Fruit fly (Drosophila melanogaster) whole organism: ENCODE data around the gene CG18764.

Source experiments
- CG8478 ChIP-seq: fragments of >200 bp; optimal IDR thresholded peaks from 2 replicates; lab custom pipeline; 2018; ENCODE audit warnings: inconsistent platforms
- Dll ChIP-seq: fragments of >200 bp; optimal IDR thresholded peaks from 2 replicates; lab custom pipeline; 2017
- EcR ChIP-seq, 2 experiments: fragments of >200 bp; optimal IDR thresholded peaks; 2 replicates each; lab custom pipeline; 2017; ENCODE audit warnings: missing biosample characterization in 2 of 2, missing genetic modification characterization in 2 of 2, missing genetic modification reagents in 2 of 2
- pan ChIP-seq: fragments of >200 bp; optimal IDR thresholded peaks from 2 replicates; lab custom pipeline; 2017
- psq ChIP-seq: fragments of >200 bp; optimal IDR thresholded peaks from 2 replicates; lab custom pipeline; 2017
- usp ChIP-seq: fragments of >200 bp; optimal IDR thresholded peaks from 2 replicates; lab custom pipeline; 2017; ENCODE audit warnings: missing biosample characterization, missing genetic modification characterization, mixed read lengths

Gene CG18764

DNA sequence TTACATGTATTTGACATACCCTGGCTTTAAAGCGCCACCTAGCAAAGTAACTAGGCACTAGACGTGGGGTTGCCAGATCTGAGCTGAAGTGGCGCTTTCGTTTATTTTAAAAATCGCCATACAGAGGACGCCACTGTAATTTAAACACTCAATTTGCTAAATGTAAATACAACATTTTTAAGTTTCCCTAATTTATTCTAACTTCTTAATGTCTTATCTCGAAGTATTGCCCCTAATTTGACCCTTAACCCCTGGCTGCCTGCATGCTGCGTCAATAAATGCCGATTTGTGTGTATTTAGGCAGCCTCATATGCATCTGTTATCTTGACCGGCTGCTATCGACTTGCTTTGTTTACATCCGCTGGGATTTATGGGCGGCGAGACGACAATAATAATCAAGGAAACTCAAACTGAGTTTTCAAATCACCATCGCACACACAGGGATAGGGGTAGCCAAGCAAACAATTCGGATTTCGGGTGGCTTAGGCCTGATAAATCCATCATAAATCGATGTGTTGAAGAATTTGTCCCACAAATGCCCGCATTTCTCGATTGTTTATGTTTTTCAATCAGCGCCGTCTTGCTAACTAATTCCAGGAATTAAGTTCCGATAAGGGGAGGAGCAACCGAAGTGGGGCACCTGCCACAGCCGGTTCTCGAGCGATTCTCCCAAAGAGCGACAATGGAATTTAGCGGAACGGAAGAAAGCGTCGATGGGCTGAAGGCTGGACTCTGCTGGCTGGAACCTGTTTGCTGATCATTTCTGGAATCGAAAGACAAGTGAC lies 13.2 kb upstream of the CG18764 start:
- TF ChIP-seq psq (no peak), pan (lab: Kevin White, UChicago) (peak; percentile 40)

DNA sequence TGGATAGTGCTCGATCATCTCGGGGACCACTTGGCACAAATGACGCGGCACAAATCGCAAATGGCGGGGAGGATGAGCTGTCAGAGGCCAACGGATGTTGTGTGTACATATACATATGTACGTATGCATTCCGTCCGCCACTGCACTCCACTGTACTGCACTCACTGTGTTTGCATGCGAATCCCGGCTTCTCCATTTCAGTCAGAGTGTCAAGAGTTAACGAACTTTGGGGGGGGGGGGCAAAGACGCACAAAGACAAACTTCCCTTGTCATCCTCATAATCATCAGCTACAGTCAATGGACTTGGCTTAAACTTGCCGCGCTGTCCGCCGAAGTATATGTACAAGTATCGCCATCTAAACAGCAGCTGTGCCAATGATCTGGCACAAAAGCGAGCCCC lies 12.6 kb upstream of the CG18764 start:
- TF ChIP-seq EcR (GFP tag; optimal IDR thresholded peaks at IDR 0.05; lab: Kevin White, UChicago) (peak in 1 of 2 experiments; percentile 65), psq (no peak)

DNA sequence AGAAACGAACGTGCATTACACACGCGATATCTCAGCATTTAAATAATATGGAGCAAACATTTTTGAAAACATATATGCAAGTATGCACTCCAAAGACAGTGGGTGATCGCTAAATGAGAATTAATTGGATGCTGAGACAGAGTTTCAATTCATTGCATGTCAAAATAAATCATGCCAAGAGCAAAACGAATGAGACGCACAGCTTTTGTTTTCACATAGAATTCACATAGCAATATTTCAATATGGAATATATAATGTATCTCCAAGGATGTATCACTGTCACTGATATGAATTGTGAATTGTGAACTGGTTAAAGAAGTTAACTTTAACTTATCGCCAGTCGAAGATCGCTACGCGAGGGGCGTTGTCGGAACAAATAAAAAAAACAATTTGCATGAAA lies 12.2 kb upstream of the CG18764 start:
- TF ChIP-seq CG8478 (lab: Kevin White, UChicago) (no peak), usp (no peak)

DNA sequence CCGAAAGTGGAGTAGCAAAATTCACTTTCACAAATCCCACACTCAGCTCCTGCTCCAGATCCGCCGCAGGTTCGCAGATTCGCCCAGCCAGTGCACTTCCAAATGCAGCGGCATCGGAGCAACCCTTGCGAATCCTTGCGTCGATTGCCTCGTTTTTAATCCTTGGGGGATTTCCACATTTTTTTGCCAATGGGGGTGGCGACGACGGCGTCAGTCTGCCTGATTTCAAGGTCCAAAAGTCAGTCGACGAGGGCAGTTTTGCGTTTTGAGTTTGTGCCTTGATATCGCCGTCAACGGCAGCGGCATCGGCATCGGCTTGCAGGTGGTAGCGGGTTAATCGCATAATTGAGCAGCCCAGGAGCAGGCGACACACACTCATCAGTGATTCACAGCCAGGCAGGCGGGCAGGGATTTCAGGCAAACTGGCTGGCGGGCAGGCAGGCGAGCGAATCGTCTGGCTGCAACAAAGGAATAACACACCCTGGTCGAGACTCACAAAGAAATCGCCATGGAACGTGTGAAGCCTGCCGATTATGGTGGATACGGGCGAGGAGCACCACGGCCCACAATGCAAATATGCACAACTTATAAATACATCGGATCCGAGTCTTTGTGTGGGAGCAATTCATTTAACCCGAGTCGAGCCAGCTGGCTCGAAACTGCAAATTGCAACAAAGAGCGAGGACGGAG lies 11.1 kb upstream of the CG18764 start:
- TF ChIP-seq Dll (no peak), usp (no peak), psq (no peak), CG8478 (lab: Kevin White, UChicago) (no peak), pan (lab: Kevin White, UChicago) (no peak), EcR (GFP tag; optimal IDR thresholded peaks at IDR 0.05; lab: Kevin White, UChicago) (no peak)

DNA sequence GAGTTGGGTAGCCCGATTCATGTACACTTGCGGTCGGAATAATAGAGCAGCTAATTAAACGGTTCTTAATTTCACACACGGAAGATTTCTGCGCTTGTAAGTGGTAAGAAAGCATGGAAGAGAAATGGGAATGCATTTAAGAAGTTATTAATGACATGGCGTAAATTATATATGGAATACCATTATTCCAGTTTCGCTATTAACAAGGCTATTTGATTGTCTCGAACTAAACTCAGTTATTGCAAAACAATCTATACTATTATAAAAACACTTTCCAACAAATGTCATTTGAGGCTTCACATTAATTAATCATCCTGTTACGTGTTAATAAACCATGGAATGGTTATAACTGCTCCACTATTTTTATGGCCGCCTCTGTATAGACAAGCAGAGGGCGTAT lies 10.5 kb upstream of the CG18764 start:
- TF ChIP-seq usp, result no peak

DNA sequence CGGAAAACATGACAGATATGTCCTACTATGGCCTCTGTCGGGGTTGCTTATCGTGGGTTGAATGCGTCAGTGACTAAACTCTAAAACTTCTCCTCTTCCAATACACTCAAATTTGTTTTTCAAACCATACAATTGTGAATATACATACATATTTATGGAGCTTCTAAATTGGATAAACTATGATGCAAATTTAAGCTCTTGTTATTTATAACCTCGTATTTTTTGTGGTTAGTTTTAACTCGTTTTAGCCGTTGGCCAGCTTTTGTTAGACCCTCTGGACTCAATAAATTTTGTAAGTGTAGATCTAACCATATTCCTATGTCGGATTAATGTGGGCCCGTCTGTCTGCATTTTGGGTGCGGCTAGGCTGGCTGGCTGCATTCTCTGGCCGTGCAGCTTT lies 9.3 kb upstream of the CG18764 start:
- TF ChIP-seq Dll, result no peak
- no peak for TF ChIP-seq pan (lab: Kevin White, UChicago)
- no peak for TF ChIP-seq usp
- no peak for TF ChIP-seq EcR (GFP tag; optimal IDR thresholded peaks at IDR 0.05; lab: Kevin White, UChicago)
- no peak for TF ChIP-seq CG8478 (lab: Kevin White, UChicago)
- no peak for TF ChIP-seq psq

DNA sequence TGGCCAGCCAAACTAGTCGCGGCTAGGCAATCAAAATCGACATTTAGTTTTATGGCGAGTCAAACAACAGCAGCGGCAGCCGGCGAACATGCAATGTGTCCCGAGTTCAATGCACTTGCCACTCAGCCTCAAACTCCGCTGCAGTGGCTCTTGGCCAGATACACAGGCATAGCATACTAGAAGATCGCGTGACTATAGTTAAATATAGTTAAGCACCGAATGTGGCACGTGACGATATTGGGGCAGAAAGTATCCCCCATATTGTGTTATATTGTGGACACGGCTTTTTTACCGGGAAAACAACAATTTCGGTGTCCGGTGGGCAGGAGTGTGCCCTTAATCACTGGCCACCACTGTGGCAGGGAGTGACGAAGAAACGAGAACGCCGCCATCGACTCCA lies 8.8 kb upstream of the CG18764 start:
- no peak for TF ChIP-seq usp
- TF ChIP-seq EcR (GFP tag; optimal IDR thresholded peaks at IDR 0.05; lab: Kevin White, UChicago), result peak in 1 of 2 experiments; percentile 70

DNA sequence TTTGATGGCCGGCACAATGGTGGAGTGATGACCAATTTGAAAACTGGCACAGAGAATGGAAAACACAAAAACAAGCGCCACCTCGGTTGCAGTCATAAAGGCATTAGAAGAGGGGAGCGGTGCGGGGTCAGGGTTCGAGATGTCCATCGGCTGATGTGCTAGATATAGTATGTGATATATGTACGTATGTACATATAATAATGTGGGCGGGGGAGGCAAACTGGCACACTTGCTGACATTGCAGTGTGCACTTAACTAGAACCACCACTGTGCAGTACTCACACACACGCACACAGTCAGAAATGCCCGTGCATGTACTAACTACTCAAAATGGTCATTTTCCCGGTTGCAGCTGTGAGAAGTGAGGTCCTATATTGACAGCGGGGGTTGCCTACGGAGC lies 7.8 kb upstream of the CG18764 start:
- TF ChIP-seq psq (no peak), EcR (GFP tag; optimal IDR thresholded peaks at IDR 0.05; lab: Kevin White, UChicago) (no peak), usp (no peak), CG8478 (lab: Kevin White, UChicago) (no peak), Dll (no peak), pan (lab: Kevin White, UChicago) (no peak)

DNA sequence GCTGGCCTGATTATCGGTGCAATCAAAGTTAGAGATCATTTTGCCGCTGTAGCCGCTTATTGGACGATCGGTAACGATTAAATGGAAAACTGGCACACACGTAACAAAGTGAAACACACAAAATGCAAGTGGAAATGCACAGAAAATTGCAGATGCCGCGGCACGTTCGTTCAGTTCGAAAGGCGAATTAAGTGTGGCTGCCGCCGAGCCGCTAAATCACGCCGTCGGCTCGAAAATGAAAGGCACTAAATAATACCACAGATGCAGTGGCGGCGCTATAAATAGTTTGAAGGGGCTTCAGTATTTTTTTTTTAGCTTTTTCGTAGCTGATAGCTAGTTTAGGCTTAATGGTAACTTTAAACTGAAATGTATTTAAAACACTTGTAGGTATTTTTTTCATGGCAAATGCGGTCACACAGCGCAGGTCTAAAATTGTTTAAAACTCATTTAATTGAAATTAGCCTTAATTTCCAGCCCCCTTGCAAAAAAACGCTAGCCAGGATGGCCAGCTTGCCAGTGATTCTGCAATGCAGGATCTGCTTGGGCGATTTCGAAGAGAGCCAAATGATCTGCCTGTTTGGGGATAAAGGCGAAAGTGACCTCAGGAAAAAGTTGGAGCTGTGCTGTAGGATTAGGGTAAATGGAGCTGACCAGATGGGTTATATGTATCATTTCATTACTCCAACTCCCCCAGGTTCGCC lies 6.8 kb upstream of the CG18764 start, which contains the start of the genes Jupiter and CG14710:
Gene Jupiter (minus strand): TSS at position 198 of the 701 bp plus-strand sequence.
Gene CG14710 (plus strand): TSS at position 382 of the 701 bp plus-strand sequence.
- TF ChIP-seq psq (no peak), EcR (GFP tag; optimal IDR thresholded peaks at IDR 0.05; lab: Kevin White, UChicago) (no peak), usp (no peak), CG8478 (lab: Kevin White, UChicago) (no peak), pan (lab: Kevin White, UChicago) (no peak), Dll (no peak)

DNA sequence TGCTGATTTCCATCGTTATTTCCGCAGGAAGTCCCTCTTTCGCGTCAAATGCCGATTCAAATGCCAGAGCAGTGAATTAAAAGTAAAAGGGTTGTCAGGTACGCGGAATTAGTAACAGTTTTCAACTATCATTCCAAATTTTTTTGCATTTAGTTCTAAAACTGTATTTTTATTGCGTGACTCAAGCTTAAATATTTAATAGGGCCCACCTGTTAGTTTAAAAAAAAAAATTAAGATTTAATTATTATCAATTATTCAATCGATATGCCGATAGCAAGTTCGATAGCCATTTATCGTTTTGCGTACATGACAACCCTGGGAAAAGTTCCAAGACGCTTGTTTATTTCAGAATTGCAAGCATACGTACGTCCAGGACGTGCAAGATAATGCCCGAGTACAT lies 3.7 kb upstream of the CG18764 start, which contains the start of gene CG14711:
Gene CG14711 (plus strand): TSS at position 315 of the 400 bp plus-strand sequence.
- TF ChIP-seq EcR (GFP tag; optimal IDR thresholded peaks at IDR 0.05; lab: Kevin White, UChicago) (no peak), usp (no peak), pan (lab: Kevin White, UChicago) (no peak), Dll (no peak), CG8478 (lab: Kevin White, UChicago) (no peak), psq (no peak)

DNA sequence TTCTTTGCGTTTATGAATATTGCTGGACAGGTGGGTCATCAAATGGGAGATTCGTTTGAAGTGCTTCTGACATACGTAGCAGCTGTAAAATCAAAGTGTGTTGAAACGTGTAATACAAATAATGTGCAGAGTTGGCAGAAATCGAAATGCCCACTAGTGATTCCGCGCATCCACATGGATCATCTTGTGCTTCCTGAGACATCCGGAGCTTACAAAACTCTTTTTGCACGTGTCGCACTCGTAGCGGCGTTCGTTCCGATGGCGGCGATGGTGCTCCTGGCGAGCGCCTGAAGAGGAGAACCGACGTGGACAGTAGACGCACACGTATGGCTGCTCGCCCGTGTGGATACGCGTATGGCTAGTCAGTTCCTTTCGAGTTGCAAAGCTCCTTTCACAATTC lies 1.1 kb upstream of the CG18764 start, which contains the start of gene Zaf1:
Gene Zaf1 (minus strand): TSS at position 101 of the 400 bp plus-strand sequence.
- TF ChIP-seq CG8478 (lab: Kevin White, UChicago), result no peak
- no peak for TF ChIP-seq EcR (GFP tag; optimal IDR thresholded peaks at IDR 0.05; lab: Kevin White, UChicago)
- TF ChIP-seq Dll, result no peak
- no peak for TF ChIP-seq usp
- TF ChIP-seq psq, result no peak
- TF ChIP-seq pan (lab: Kevin White, UChicago), result no peak

DNA sequence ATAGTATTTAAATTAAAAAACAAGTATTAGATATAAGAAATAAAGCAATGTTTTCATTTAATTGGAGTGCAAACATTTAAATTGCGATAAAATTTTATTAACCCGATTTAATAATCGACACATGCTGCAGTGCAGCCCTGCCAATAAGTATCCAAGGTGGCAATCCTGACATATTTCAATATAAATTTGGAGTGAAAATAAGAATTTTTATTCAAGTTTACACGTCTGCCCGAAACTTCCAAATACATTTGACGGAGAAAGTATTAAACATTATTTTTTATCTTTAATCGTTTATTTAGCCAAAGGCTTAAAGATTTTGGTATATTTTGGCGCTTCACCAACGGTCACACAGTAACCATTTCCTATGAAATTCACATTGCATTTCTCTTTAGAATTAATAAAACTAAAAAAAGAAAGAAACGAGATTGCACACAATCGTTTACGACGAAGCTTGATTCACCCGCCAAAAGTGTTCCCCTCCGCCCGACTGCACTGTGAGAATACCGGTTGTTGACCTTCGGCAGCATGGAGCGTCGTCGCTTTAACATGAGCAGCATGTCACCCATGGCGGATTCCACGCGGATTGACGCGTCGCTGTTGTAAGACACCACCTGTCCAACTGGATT lies 1.8 kb downstream of the CG18764 start, which contains the start of gene CG14712:
Gene CG14712 (plus strand): TSS at position 344 of the 626 bp plus-strand sequence.
- TF ChIP-seq usp, result no peak
- TF ChIP-seq Dll, result no peak
- TF ChIP-seq EcR (GFP tag; optimal IDR thresholded peaks at IDR 0.05; lab: Kevin White, UChicago), result no peak
- no peak for TF ChIP-seq CG8478 (lab: Kevin White, UChicago)
- TF ChIP-seq psq, result no peak
- no peak for TF ChIP-seq pan (lab: Kevin White, UChicago)
